Fruit fly (Drosophila melanogaster) whole organism, pupa: ENCODE data around the gene janB.

Source experiments
- CG13204 ChIP-seq: fragments of 200-800 bp; sonication (Bioruptor generic); optimal IDR thresholded peaks from 2 replicates; lab custom pipeline; 2018; ENCODE audit warnings: missing biosample characterization, mild to moderate bottlenecking, missing genetic modification characterization, moderate library complexity
- CG8159 ChIP-seq: fragments of 200-800 bp; sonication (Bioruptor generic); optimal IDR thresholded peaks from 3 replicates; lab custom pipeline; 2018; ENCODE audit warnings: missing biosample characterization, mild to moderate bottlenecking, missing genetic modification characterization, moderate library complexity
- CG9948 ChIP-seq: fragments of 200-800 bp; sonication (Bioruptor generic); optimal IDR thresholded peaks from 2 replicates; lab custom pipeline; 2018; ENCODE audit warnings: missing biosample characterization, mild to moderate bottlenecking, missing genetic modification characterization, moderate library complexity
- EcR ChIP-seq: fragments of 200-800 bp; sonication (Bioruptor generic); optimal IDR thresholded peaks from 3 replicates; lab custom pipeline; 2019; ENCODE audit warnings: missing biosample characterization, missing genetic modification characterization, mild to moderate bottlenecking, moderate library complexity, missing genetic modification reagents
- Ets98B ChIP-seq: fragments of 200-800 bp; sonication (Bioruptor generic); IDR thresholded peaks from 2 replicates; pipeline ENCODE4 v1.3.6; 2022; ENCODE audit warnings: missing biosample characterization, missing genetic modification characterization
- Pif1B ChIP-seq: fragments of 200-800 bp; sonication (Bioruptor generic); optimal IDR thresholded peaks from 3 replicates; lab custom pipeline; 2016; ENCODE audit warnings: missing biosample characterization, missing genetic modification characterization
- fd96Ca ChIP-seq: fragments of 200-800 bp; sonication (Bioruptor generic); IDR thresholded peaks from 3 replicates; pipeline ENCODE4 v1.3.6; 2022; ENCODE audit warnings: missing biosample characterization, missing genetic modification characterization

DNA sequence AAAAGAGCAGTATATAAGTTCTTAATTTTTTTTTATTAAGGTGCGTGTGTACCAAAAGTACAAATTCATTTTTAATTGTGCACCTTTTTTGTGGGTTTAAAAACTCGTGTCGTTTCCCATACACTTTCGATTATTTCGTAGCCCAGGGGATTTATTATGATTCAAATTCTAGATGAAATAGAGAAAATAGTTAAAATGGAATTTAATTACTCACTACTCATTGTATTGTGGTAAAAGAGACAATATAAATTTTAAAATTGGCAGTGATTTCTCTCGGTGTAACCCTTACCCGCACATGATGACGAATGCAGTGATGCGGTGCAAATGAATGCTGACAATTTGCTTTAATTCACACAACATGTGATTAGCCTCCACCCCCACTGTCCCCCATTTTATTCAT lies 44.7 kb upstream of the janB start:
- TF ChIP-seq EcR (GFP tag; lab: Kevin White, UChicago) (no peak), CG13204 (GFP tag; lab: Kevin White, UChicago) (no peak), Ets98B (GFP tag; lab: Robert Waterston, UW) (no peak), Pif1B (GFP tag; lab: Kevin White, UChicago) (no peak), CG8159 (tag; lab: Kevin White, UChicago) (peak; percentile 23), CG9948 (no peak), fd96Ca (GFP tag; lab: Robert Waterston, UW) (no peak)
